Worm (Caenorhabditis elegans) whole organism, young adult: ENCODE results near the gene K03B8.4.

Experiments
- C06A6.2 ChIP-seq: fragments of 200-800 bp; sonication (Bioruptor generic); conservative IDR thresholded peaks from 2 replicates; pipeline ENCODE4 v1.3.6; 2022; ENCODE audit warnings: missing genetic modification characterization, missing compliant biosample characterization
- D2030.7 ChIP-seq: fragments of 200-800 bp; sonication (Bioruptor generic); IDR thresholded peaks from 2 replicates; pipeline ENCODE4 v1.3.6; 2022; ENCODE audit warnings: missing genetic modification reagents, missing genetic modification characterization, missing compliant biosample characterization
- Y79H2A.3 ChIP-seq: fragments of 200-800 bp; sonication (Bioruptor generic); conservative IDR thresholded peaks from 2 replicates; pipeline ENCODE4 v1.3.6; 2022; ENCODE audit warnings: missing genetic modification reagents, missing genetic modification characterization, missing compliant biosample characterization
- attf-6 ChIP-seq: fragments of 200-800 bp; sonication (Bioruptor generic); IDR thresholded peaks from 2 replicates; pipeline ENCODE4 v1.3.6; 2022; ENCODE audit warnings: missing genetic modification reagents, missing genetic modification characterization, missing compliant biosample characterization
- dpl-1 ChIP-seq: fragments of 150-350 bp; optimal IDR thresholded peaks from 2 replicates; lab custom pipeline; 2014; ENCODE audit warnings: missing biosample characterization, missing genetic modification reagents, missing genetic modification characterization
- hmg-20 ChIP-seq: fragments of 200-800 bp; sonication (Bioruptor generic); IDR thresholded peaks from 2 replicates; pipeline ENCODE4 v1.3.6; 2022; ENCODE audit warnings: missing genetic modification reagents, missing genetic modification characterization, missing compliant biosample characterization
- hrde-1 ChIP-seq: sonication (generic microtip); optimal IDR thresholded peaks from 2 replicates; lab custom pipeline; 2016; ENCODE audit warnings: missing genetic modification characterization, mild to moderate bottlenecking, missing compliant biosample characterization, moderate library complexity, missing genotype, missing genetic modification reagents, borderline replicate concordance
- lsl-1 ChIP-seq: fragments of 200-800 bp; sonication (Bioruptor generic); optimal IDR thresholded peaks from 2 replicates; lab custom pipeline; 2018; ENCODE audit warnings: mild to moderate bottlenecking, missing genetic modification characterization, moderate library complexity, missing compliant biosample characterization
- pha-4 ChIP-seq: fragments of 150-350 bp; sonication (generic microtip); optimal IDR thresholded peaks from 2 replicates; lab custom pipeline; 2014; ENCODE audit warnings: missing biosample characterization, missing genetic modification reagents, missing genetic modification characterization
- snpc-4 ChIP-seq, 5 experiments: fragments of 150-350 bp in 1 of 5; sonication (generic microtip) in 4 of 5; optimal IDR thresholded peaks; 2 replicates each; lab custom pipeline; 2014 to 2018; ENCODE audit warnings: missing genetic modification characterization in 5 of 5, missing biosample characterization in 3 of 5, antibody characterized with exemption in 2 of 5, mild to moderate bottlenecking in 2 of 5, missing compliant biosample characterization in 2 of 5, missing genotype in 2 of 5, moderate library complexity in 2 of 5, missing genetic modification reagents in 1 of 5
- tlf-1 ChIP-seq: fragments of 200-800 bp; sonication (Bioruptor generic); optimal IDR thresholded peaks from 2 replicates; lab custom pipeline; 2018; ENCODE audit warnings: mild to moderate bottlenecking, missing genetic modification characterization, missing compliant biosample characterization

- TF ChIP-seq lsl-1 (GFP tag; lab: Kevin White, UChicago) (no peak), hrde-1 (tag; lab: Kevin White, UChicago) (no peak), Y79H2A.3 (GFP tag; lab: Robert Waterston, UW) (no peak), snpc-4 (GFP tag; optimal IDR thresholded peaks at IDR 0.05; lab: Kevin White, UChicago) (no peak), snpc-4 (tag; optimal IDR thresholded peaks at IDR 0.05; lab: Kevin White, UChicago) (no peak), attf-6 (GFP tag; lab: Robert Waterston, UW) (no peak), C06A6.2 (no peak), tlf-1 (GFP tag; lab: Kevin White, UChicago) (no peak), pha-4 (tag; lab: Kevin White, UChicago) (no peak), D2030.7 (no peak), hmg-20 (no peak), dpl-1 (GFP tag; lab: Kevin White, UChicago) (no peak)
Measured at ce11 chrV:11392020-11392419, 2.9 kb downstream of the K03B8.4 start, which contains the start of gene nas-16.
